Worm (Caenorhabditis elegans) whole organism, L2 larva: ENCODE results near the gene H03G16.5.
A peak's percentile ranks its signal among the peaks of the same experiment; 100 is the strongest.

Experiments used
- C34F6.9 ChIP-seq: fragments of 150-350 bp; optimal IDR thresholded peaks from 2 replicates; lab custom pipeline; 2014; ENCODE audit warnings: missing biosample characterization, missing genetic modification characterization
- F13H6.1 ChIP-seq: sonication (generic microtip); optimal IDR thresholded peaks from 2 replicates; lab custom pipeline; 2016; ENCODE audit warnings: missing genetic modification characterization, missing compliant biosample characterization
- R02D3.7 ChIP-seq: fragments of 150-350 bp; optimal IDR thresholded peaks from 2 replicates; lab custom pipeline; 2014; ENCODE audit warnings: missing biosample characterization, missing genetic modification characterization
- Y55F3AM.14 ChIP-seq: fragments of 200-800 bp; sonication (Bioruptor generic); optimal IDR thresholded peaks from 2 replicates; lab custom pipeline; 2018; ENCODE audit warnings: mild to moderate bottlenecking, missing genetic modification characterization, missing compliant biosample characterization
- aly-2 ChIP-seq: fragments of 150-350 bp; optimal IDR thresholded peaks from 2 replicates; lab custom pipeline; 2014; ENCODE audit warnings: missing biosample characterization, missing genetic modification characterization
- ceh-16 ChIP-seq: fragments of 150-350 bp; optimal IDR thresholded peaks from 2 replicates; lab custom pipeline; 2014; ENCODE audit warnings: missing biosample characterization, missing genetic modification characterization
- ceh-82 ChIP-seq: fragments of 150-350 bp; optimal IDR thresholded peaks from 2 replicates; lab custom pipeline; 2014; ENCODE audit warnings: missing biosample characterization, missing genetic modification characterization
- crh-2 ChIP-seq: sonication (generic microtip); optimal IDR thresholded peaks from 2 replicates; lab custom pipeline; 2017; ENCODE audit warnings: missing biosample characterization, missing genetic modification characterization
- dmd-4 ChIP-seq: sonication (generic microtip); optimal IDR thresholded peaks from 2 replicates; lab custom pipeline; 2017; ENCODE audit warnings: missing biosample characterization, missing genetic modification characterization
- egl-27 ChIP-seq: sonication (generic microtip); optimal IDR thresholded peaks from 3 replicates; lab custom pipeline; 2017; ENCODE audit warnings: missing biosample characterization, missing genetic modification reagents, missing genetic modification characterization
- elt-3 ChIP-seq: sonication (generic microtip); optimal IDR thresholded peaks from 2 replicates; lab custom pipeline; 2017; ENCODE audit warnings: missing biosample characterization, missing genetic modification characterization
- gmeb-1 ChIP-seq: fragments of 150-350 bp; optimal IDR thresholded peaks from 2 replicates; lab custom pipeline; 2014; ENCODE audit warnings: missing biosample characterization, missing genetic modification characterization
- lin-13 ChIP-seq: fragments of 150-350 bp; optimal IDR thresholded peaks from 2 replicates; lab custom pipeline; 2014; ENCODE audit warnings: missing biosample characterization, missing genetic modification reagents, missing genetic modification characterization
- lsy-2 ChIP-seq, 2 experiments: fragments of 150-350 bp in 1 of 2; sonication (generic microtip) in 1 of 2; optimal IDR thresholded peaks; 2 replicates each; lab custom pipeline; 2014 to 2017; ENCODE audit warnings: missing biosample characterization in 2 of 2, missing genetic modification characterization in 2 of 2
- mab-5 ChIP-seq: fragments of 150-350 bp; optimal IDR thresholded peaks from 2 replicates; lab custom pipeline; 2014; ENCODE audit warnings: missing biosample characterization, missing genetic modification characterization
- nhr-10 ChIP-seq: sonication (generic microtip); optimal IDR thresholded peaks from 2 replicates; lab custom pipeline; 2017; ENCODE audit warnings: missing biosample characterization, missing genetic modification characterization
- nhr-11 ChIP-seq: fragments of 150-350 bp; optimal IDR thresholded peaks from 2 replicates; lab custom pipeline; 2014; ENCODE audit warnings: missing biosample characterization, missing genetic modification characterization
- nhr-129 ChIP-seq: fragments of 150-350 bp; optimal IDR thresholded peaks from 2 replicates; lab custom pipeline; 2014; ENCODE audit warnings: missing biosample characterization, missing genetic modification characterization
- nhr-21 ChIP-seq: fragments of 150-350 bp; optimal IDR thresholded peaks from 2 replicates; lab custom pipeline; 2014; ENCODE audit warnings: missing biosample characterization, missing genetic modification characterization
- nhr-23 ChIP-seq: fragments of 150-350 bp; optimal IDR thresholded peaks from 2 replicates; lab custom pipeline; 2014; ENCODE audit warnings: missing biosample characterization, missing genetic modification reagents, missing genetic modification characterization
- nhr-237 ChIP-seq: fragments of 150-350 bp; optimal IDR thresholded peaks from 2 replicates; lab custom pipeline; 2014; ENCODE audit warnings: missing biosample characterization, missing genetic modification characterization
- nhr-25 ChIP-seq: fragments of 150-350 bp; sonication (generic microtip); optimal IDR thresholded peaks from 3 replicates; lab custom pipeline; 2014; ENCODE audit warnings: missing biosample characterization, missing genetic modification characterization
- nhr-6 ChIP-seq: fragments of 150-350 bp; optimal IDR thresholded peaks from 2 replicates; lab custom pipeline; 2014; ENCODE audit warnings: missing biosample characterization, missing genetic modification characterization
- nhr-77 ChIP-seq: fragments of 150-350 bp; optimal IDR thresholded peaks from 2 replicates; lab custom pipeline; 2014; ENCODE audit warnings: missing biosample characterization, missing genetic modification characterization
- peb-1 ChIP-seq: fragments of 150-350 bp; optimal IDR thresholded peaks from 2 replicates; lab custom pipeline; 2014; ENCODE audit warnings: missing biosample characterization, missing genetic modification characterization
- sma-3 ChIP-seq: sonication (generic microtip); optimal IDR thresholded peaks from 2 replicates; lab custom pipeline; 2016; ENCODE audit warnings: missing genetic modification reagents, missing genetic modification characterization, missing compliant biosample characterization
- sma-9 ChIP-seq, 2 experiments: fragments of 150-350 bp in 1 of 2; sonication (generic microtip) in 1 of 2; optimal IDR thresholded peaks; 2 replicates each; lab custom pipeline; 2014 to 2016; ENCODE audit warnings: missing genetic modification characterization in 2 of 2, mild to moderate bottlenecking in 1 of 2, missing biosample characterization in 1 of 2, missing compliant biosample characterization in 1 of 2, missing genetic modification reagents in 1 of 2, moderate library complexity in 1 of 2
- snpc-4 ChIP-seq: fragments of 150-350 bp; optimal IDR thresholded peaks from 2 replicates; lab custom pipeline; 2014; ENCODE audit warnings: missing biosample characterization, missing genetic modification characterization
- unc-39 ChIP-seq: fragments of 150-350 bp; optimal IDR thresholded peaks from 2 replicates; lab custom pipeline; 2014; ENCODE audit warnings: missing biosample characterization, missing genetic modification characterization
- unc-55 ChIP-seq: fragments of 150-350 bp; sonication (generic microtip); optimal IDR thresholded peaks from 3 replicates; lab custom pipeline; 2014; ENCODE audit warnings: missing biosample characterization, missing genetic modification reagents, missing genetic modification characterization
- zag-1 ChIP-seq: fragments of 150-350 bp; optimal IDR thresholded peaks from 2 replicates; lab custom pipeline; 2014; ENCODE audit warnings: missing biosample characterization, missing genetic modification characterization
- ztf-1 ChIP-seq: fragments of 200-800 bp; sonication (Bioruptor generic); conservative IDR thresholded peaks from 2 replicates; pipeline ENCODE4 v1.3.6; 2022; ENCODE audit warnings: missing genetic modification characterization, missing compliant biosample characterization

Gene H03G16.5

DNA sequence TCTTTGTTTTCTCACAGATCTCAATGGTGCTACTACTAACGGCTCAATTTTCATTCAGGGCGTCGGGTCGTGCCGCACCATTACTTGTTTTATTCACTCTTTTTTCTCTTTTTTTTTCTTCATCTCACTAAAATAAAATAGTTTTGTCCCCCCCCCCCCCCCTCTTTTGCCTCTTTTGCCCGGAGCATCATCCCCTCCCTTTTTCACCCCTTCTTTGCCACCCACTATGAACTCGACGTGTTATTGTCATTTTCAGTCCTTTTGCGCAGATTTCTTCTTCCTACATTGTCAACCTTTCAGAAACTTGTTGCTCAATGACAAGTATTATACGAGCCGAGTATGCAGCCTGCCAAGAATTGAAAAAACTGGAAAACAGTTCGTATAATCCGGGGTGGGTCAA lies 30.6 kb downstream of the H03G16.5 start, which contains the start of gene seb-3:
Gene seb-3, plus strand, starts transcription at position 301 of the 400 bp plus-strand sequence.
- TF ChIP-seq dmd-4 (no peak), elt-3 (no peak), F13H6.1 (tag; lab: Kevin White, UChicago) (no peak), unc-39 (tag; lab: Kevin White, UChicago) (no peak), lin-13 (no peak), ceh-16 (no peak)

- TF ChIP-seq lsy-2 (tag; optimal IDR thresholded peaks at IDR 0.05; lab: Kevin White, UChicago) = no peak
- no peak for TF ChIP-seq ztf-1 (GFP tag; lab: Robert Waterston, UW)
- TF ChIP-seq F13H6.1 (tag; lab: Kevin White, UChicago) = no peak
- no peak for TF ChIP-seq snpc-4 (tag; lab: Kevin White, UChicago)
- TF ChIP-seq nhr-25 (tag; lab: Kevin White, UChicago) = no peak
- no peak for TF ChIP-seq elt-3
- TF ChIP-seq egl-27 (tag; lab: Kevin White, UChicago) = peak; percentile 11
- TF ChIP-seq nhr-77 (tag; lab: Kevin White, UChicago) = no peak
- peak; percentile 42 for TF ChIP-seq unc-55 (GFP tag; lab: Kevin White, UChicago)
- TF ChIP-seq nhr-10 (tag; lab: Kevin White, UChicago) = no peak
Observed at ce11 chrX:15016102-15016501, 40.5 kb downstream of the H03G16.5 start.

DNA sequence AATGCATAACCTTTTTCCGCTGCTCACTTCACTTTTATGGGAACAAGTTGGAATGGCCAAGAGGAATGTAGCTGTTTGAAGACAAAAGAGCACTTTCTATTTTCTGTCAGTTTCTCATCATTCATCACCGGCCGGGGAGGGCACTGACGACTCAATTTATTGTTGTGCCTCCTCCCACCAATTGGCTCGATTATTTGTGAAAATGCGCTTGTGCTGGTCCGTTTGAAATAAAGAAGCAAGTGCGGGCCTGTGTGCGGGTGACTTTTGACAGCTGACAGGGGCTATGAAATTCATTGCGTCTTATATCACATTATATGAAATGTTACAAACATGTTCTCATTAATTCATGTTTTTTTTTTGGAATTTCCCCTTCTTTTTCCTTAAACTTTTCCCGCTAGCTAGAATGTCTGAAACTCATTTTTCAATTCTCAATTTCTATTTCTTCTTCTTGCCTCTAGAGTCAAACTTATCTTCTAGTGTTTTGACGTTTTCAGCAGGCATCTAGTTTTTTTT lies 42.6 kb downstream of the H03G16.5 start:
- TF ChIP-seq lsy-2 (tag; optimal IDR thresholded peaks at IDR 0.05; lab: Kevin White, UChicago) = peak in 1 of 2 experiments; percentile 13
- peak; percentile 23 for TF ChIP-seq F13H6.1 (tag; lab: Kevin White, UChicago)
- no peak for TF ChIP-seq elt-3
- TF ChIP-seq zag-1 = no peak
- TF ChIP-seq C34F6.9 (tag; lab: Kevin White, UChicago) = peak; percentile 16
- TF ChIP-seq nhr-129 (tag; lab: Kevin White, UChicago) = peak; percentile 28

- no peak for TF ChIP-seq aly-2 (tag; lab: Kevin White, UChicago)
- TF ChIP-seq sma-9 (GFP tag; optimal IDR thresholded peaks at IDR 0.05; lab: Kevin White, UChicago) = no peak
- no peak for TF ChIP-seq sma-9 (tag; optimal IDR thresholded peaks at IDR 0.05; lab: Kevin White, UChicago)
- TF ChIP-seq mab-5 (tag; lab: Kevin White, UChicago) = peak; percentile 67
- no peak for TF ChIP-seq crh-2 (tag; lab: Kevin White, UChicago)
- TF ChIP-seq R02D3.7 (tag; lab: Kevin White, UChicago) = no peak
- no peak for TF ChIP-seq gmeb-1
- no peak for TF ChIP-seq ceh-16
- TF ChIP-seq sma-3 (GFP tag; lab: Kevin White, UChicago) = no peak
- TF ChIP-seq nhr-237 = no peak
- TF ChIP-seq unc-39 (tag; lab: Kevin White, UChicago) = no peak
- TF ChIP-seq nhr-129 (tag; lab: Kevin White, UChicago) = no peak
- peak in 1 of 2 experiments; percentile 5 for TF ChIP-seq lsy-2 (tag; optimal IDR thresholded peaks at IDR 0.05; lab: Kevin White, UChicago)
- TF ChIP-seq nhr-6 = no peak
- TF ChIP-seq nhr-10 (tag; lab: Kevin White, UChicago) = no peak
- TF ChIP-seq dmd-4 = no peak
- no peak for TF ChIP-seq peb-1
- TF ChIP-seq Y55F3AM.14 (GFP tag; lab: Kevin White, UChicago) = no peak
- TF ChIP-seq nhr-11 (tag; lab: Kevin White, UChicago) = no peak
- TF ChIP-seq snpc-4 (tag; lab: Kevin White, UChicago) = peak; percentile 12
- TF ChIP-seq nhr-23 = no peak
Observed at ce11 chrX:15011526-15012274, 44.9 kb downstream of the H03G16.5 start.

- TF ChIP-seq nhr-21 (tag; lab: Kevin White, UChicago) = no peak
- no peak for TF ChIP-seq nhr-129 (tag; lab: Kevin White, UChicago)
- TF ChIP-seq ceh-82 (tag; lab: Kevin White, UChicago) = no peak
- no peak for TF ChIP-seq nhr-10 (tag; lab: Kevin White, UChicago)
- peak; percentile 75 for TF ChIP-seq snpc-4 (tag; lab: Kevin White, UChicago)
Observed at ce11 chrX:15010941-15011340, 45.7 kb downstream of the H03G16.5 start.
